Fruit fly (Drosophila melanogaster): ENCODE data around the gene RPA2.

The RPA2 gene

dm6 chr2L:20912789-20913300 lies 13.1 kb downstream of the RPA2 start (continued):
- TF ChIP-seq spab (GFP tag; optimal IDR thresholded peaks at IDR 0.05) (peak; percentile 75), CG10669 (GFP tag; optimal IDR thresholded peaks at IDR 0.05) (peak; percentile 65), Eip78C (GFP tag) (peak; percentile 91), CG8319 (GFP tag; optimal IDR thresholded peaks at IDR 0.05) (peak; percentile 77), Hr39 (GFP tag; optimal IDR thresholded peaks at IDR 0.05) (peak; percentile 49), CG4318 (GFP tag; optimal IDR thresholded peaks at IDR 0.05) (no peak), topi (GFP tag; optimal IDR thresholded peaks at IDR 0.05) (peak; percentile 70), salr (GFP tag; optimal IDR thresholded peaks at IDR 0.05) (peak in 1 of 2 experiments; percentile 44), pdm3 (GFP tag; optimal IDR thresholded peaks at IDR 0.05) (peak; percentile 65), CG10631 (GFP tag; optimal IDR thresholded peaks at IDR 0.05) (peak; percentile 54), OdsH (GFP tag; optimal IDR thresholded peaks at IDR 0.05) (peak; percentile 66), CG31627 (GFP tag; optimal IDR thresholded peaks at IDR 0.05) (peak; percentile 59), ss (GFP tag; optimal IDR thresholded peaks at IDR 0.05) (peak; percentile 43 to 77), acj6 (GFP tag; optimal IDR thresholded peaks at IDR 0.05) (peak; percentile 76), fd59A (GFP tag; optimal IDR thresholded peaks at IDR 0.05) (peak; percentile 33), CG6808 (GFP tag; optimal IDR thresholded peaks at IDR 0.05) (peak; percentile 81), CG6163 (GFP tag; IDR thresholded peaks at IDR 0.05) (peak; percentile 63), CG8119 (GFP tag; IDR thresholded peaks at IDR 0.05) (0 out of 3 replicates have a peak, but pooled peaks have one; percentile 43), esn (GFP tag; optimal IDR thresholded peaks at IDR 0.05) (peak; percentile 71), CG7368 (GFP tag; optimal IDR thresholded peaks at IDR 0.05) (peak; percentile 71), Gug (GFP tag; IDR thresholded peaks at IDR 0.05) (no peak), dac (GFP tag; optimal IDR thresholded peaks at IDR 0.05) (no peak), Hr4 (GFP tag; optimal IDR thresholded peaks at IDR 0.05) (peak; percentile 53), vri (GFP tag; optimal IDR thresholded peaks at IDR 0.05) (peak; percentile 41), CG6276 (GFP tag; optimal IDR thresholded peaks at IDR 0.05) (no peak), fkh (GFP tag; optimal IDR thresholded peaks at IDR 0.05) (no peak), Eip75B (GFP tag; optimal IDR thresholded peaks at IDR 0.05) (peak; percentile 77), dsx (GFP tag; optimal IDR thresholded peaks at IDR 0.05; ENCODE audit: poor library complexity, severe bottlenecking) (peak; percentile 24), Eip93F (GFP tag; optimal IDR thresholded peaks at IDR 0.05) (no peak)

- TF ChIP-seq svp (GFP tag) (no peak), Eip93F (GFP tag; optimal IDR thresholded peaks at IDR 0.05) (peak; percentile 1), Eip78C (GFP tag) (peak; percentile 60), spab (GFP tag; optimal IDR thresholded peaks at IDR 0.05) (no peak), dac (GFP tag; optimal IDR thresholded peaks at IDR 0.05) (no peak), CG7368 (GFP tag; optimal IDR thresholded peaks at IDR 0.05) (no peak), Lpt (GFP tag; optimal IDR thresholded peaks at IDR 0.05) (no peak), Hr39 (GFP tag; optimal IDR thresholded peaks at IDR 0.05) (no peak), cyc (GFP tag; optimal IDR thresholded peaks at IDR 0.05) (no peak), Sox102F (GFP tag; optimal IDR thresholded peaks at IDR 0.05) (peak; percentile 19), eg (GFP tag; IDR thresholded peaks at IDR 0.05) (0 out of 3 replicates have a peak, but pooled peaks have one; percentile 14), Ets21C (GFP tag; optimal IDR thresholded peaks at IDR 0.05) (no peak), CG8119 (GFP tag; IDR thresholded peaks at IDR 0.05) (no peak), CG10631 (GFP tag; optimal IDR thresholded peaks at IDR 0.05) (no peak), CG6792 (GFP tag; optimal IDR thresholded peaks at IDR 0.05) (no peak), Met (GFP tag; optimal IDR thresholded peaks at IDR 0.05) (no peak), CG6808 (GFP tag; optimal IDR thresholded peaks at IDR 0.05) (no peak), fkh (GFP tag; optimal IDR thresholded peaks at IDR 0.05) (peak; percentile 76), ss (GFP tag; optimal IDR thresholded peaks at IDR 0.05) (no peak), OdsH (GFP tag; optimal IDR thresholded peaks at IDR 0.05) (no peak), Sox15 (GFP tag; optimal IDR thresholded peaks at IDR 0.05) (no peak), CG3032 (tag; optimal IDR thresholded peaks at IDR 0.05) (no peak), vri (GFP tag; optimal IDR thresholded peaks at IDR 0.05) (peak; percentile 63), Hr38 (GFP tag; optimal IDR thresholded peaks at IDR 0.05) (no peak), CG8632 (GFP tag; optimal IDR thresholded peaks at IDR 0.05) (no peak), CG16779 (tag; optimal IDR thresholded peaks at IDR 0.05) (no peak), CG15336 (GFP tag; IDR thresholded peaks at IDR 0.05) (no peak), pdm3 (GFP tag; optimal IDR thresholded peaks at IDR 0.05) (no peak)
These were observed 14.6 kb downstream of the RPA2 start for dm6 chr2L:20911374-20911773.
